Fruit fly (Drosophila melanogaster) whole organism, embryonic: Measurements from ENCODE around the gene CG4770.

ENCODE experiments used
- Aef1 ChIP-seq: fragments of 200-800 bp; sonication (Bioruptor generic); IDR thresholded peaks from 3 replicates; pipeline ENCODE4 v1.3.6; 2022; ENCODE audit warnings: missing biosample characterization, missing genetic modification characterization
- BEAF-32 ChIP-seq: fragments of 200-800 bp; sonication (Bioruptor generic); optimal IDR thresholded peaks from 3 replicates; lab custom pipeline; 2017; ENCODE audit warnings: missing biosample characterization, missing genetic modification characterization, mild to moderate bottlenecking, moderate library complexity, missing genetic modification reagents
- Bdp1 ChIP-seq: fragments of 200-800 bp; sonication (Bioruptor generic); optimal IDR thresholded peaks from 3 replicates; lab custom pipeline; 2016; ENCODE audit warnings: missing biosample characterization, missing genetic modification characterization
- CG11398 ChIP-seq: fragments of 200-800 bp; sonication (Bioruptor generic); optimal IDR thresholded peaks from 2 replicates; lab custom pipeline; 2016; ENCODE audit warnings: missing biosample characterization, missing genetic modification characterization
- CG11695 ChIP-seq: fragments of 200-800 bp; sonication (Bioruptor generic); IDR thresholded peaks from 3 replicates; pipeline ENCODE4 v1.3.6; 2022; ENCODE audit warnings: missing biosample characterization, missing genetic modification characterization
- CG12155 ChIP-seq: fragments of 200-800 bp; sonication (Bioruptor generic); optimal IDR thresholded peaks from 3 replicates; lab custom pipeline; 2016; ENCODE audit warnings: missing biosample characterization, missing genetic modification characterization
- CG13775 ChIP-seq: fragments of 200-800 bp; sonication (Bioruptor generic); optimal IDR thresholded peaks from 3 replicates; lab custom pipeline; 2017; ENCODE audit warnings: missing biosample characterization, mild to moderate bottlenecking, missing genetic modification characterization
- CG14014 ChIP-seq: fragments of 200-800 bp; sonication (Bioruptor generic); IDR thresholded peaks from 2 replicates; pipeline ENCODE4 v1.3.6; 2022; ENCODE audit warnings: missing biosample characterization, missing genetic modification characterization
- CG16779 ChIP-seq: fragments of 200-800 bp; sonication (Bioruptor generic); IDR thresholded peaks from 2 replicates; pipeline ENCODE4 v1.3.6; 2022; ENCODE audit warnings: missing biosample characterization, missing genetic modification characterization
- CG18011 ChIP-seq: fragments of 200-800 bp; sonication (Bioruptor generic); optimal IDR thresholded peaks from 2 replicates; lab custom pipeline; 2017; ENCODE audit warnings: missing biosample characterization, missing genetic modification characterization, mild to moderate bottlenecking, moderate library complexity, missing genotype
- CG18764 ChIP-seq: fragments of 200-800 bp; sonication (Bioruptor generic); optimal IDR thresholded peaks from 3 replicates; lab custom pipeline; 2016; ENCODE audit warnings: missing biosample characterization, missing genetic modification characterization
- CG2678 ChIP-seq: fragments of 200-800 bp; sonication (Bioruptor generic); optimal IDR thresholded peaks from 3 replicates; lab custom pipeline; 2019; ENCODE audit warnings: missing biosample characterization, mild to moderate bottlenecking, missing genetic modification characterization, moderate library complexity
- CG34224 ChIP-seq: fragments of 200-800 bp; sonication (Bioruptor generic); IDR thresholded peaks from 3 replicates; pipeline ENCODE4 v1.3.6; 2022; ENCODE audit warnings: missing biosample characterization, missing genetic modification characterization; ENCODE audit not compliant: partially characterized antibody
- CG4707 ChIP-seq: fragments of 200-800 bp; sonication (Bioruptor generic); optimal IDR thresholded peaks from 2 replicates; lab custom pipeline; 2018; ENCODE audit warnings: missing biosample characterization, mild to moderate bottlenecking, missing genetic modification characterization, moderate library complexity
- CG6272 ChIP-seq: fragments of 200-800 bp; sonication (Bioruptor generic); IDR thresholded peaks from 2 replicates; pipeline ENCODE4 v1.3.6; 2022; ENCODE audit warnings: missing biosample characterization, missing genetic modification characterization
- CG6654 ChIP-seq: fragments of 200-800 bp; sonication (Bioruptor generic); optimal IDR thresholded peaks from 2 replicates; lab custom pipeline; 2017; ENCODE audit warnings: missing biosample characterization, mild to moderate bottlenecking, missing genetic modification characterization
- CG6689 ChIP-seq: fragments of 200-800 bp; sonication (Bioruptor generic); IDR thresholded peaks from 2 replicates; pipeline ENCODE4 v1.3.6; 2022; ENCODE audit warnings: missing biosample characterization, missing genetic modification characterization
- CG6813 ChIP-seq: fragments of 200-800 bp; sonication (Bioruptor generic); optimal IDR thresholded peaks from 2 replicates; lab custom pipeline; 2017; ENCODE audit warnings: missing biosample characterization, missing genetic modification characterization, mild to moderate bottlenecking, moderate library complexity, missing genetic modification reagents
- D19A ChIP-seq: fragments of 200-800 bp; optimal IDR thresholded peaks from 3 replicates; lab custom pipeline; 2019; ENCODE audit warnings: missing biosample characterization, mild to moderate bottlenecking, missing genetic modification characterization, moderate library complexity
- Dll ChIP-seq: fragments of 200-800 bp; sonication (Bioruptor generic); IDR thresholded peaks from 4 replicates; pipeline ENCODE4 v1.3.6; 2022; ENCODE audit warnings: missing biosample characterization, missing genetic modification characterization; ENCODE audit not compliant: partially characterized antibody
- Dref ChIP-seq: fragments of 200-800 bp; sonication (Bioruptor generic); IDR thresholded peaks from 2 replicates; pipeline ENCODE4 v1.3.6; 2022; ENCODE audit warnings: missing biosample characterization, missing genetic modification characterization
- E2f2 ChIP-seq: fragments of 200-800 bp; sonication (Bioruptor generic); IDR thresholded peaks from 2 replicates; pipeline ENCODE4 v1.3.6; 2022; ENCODE audit warnings: missing biosample characterization, missing genetic modification characterization
- Fer2 ChIP-seq: fragments of 200-800 bp; sonication (Bioruptor generic); optimal IDR thresholded peaks from 2 replicates; lab custom pipeline; 2018; ENCODE audit warnings: missing biosample characterization, mild to moderate bottlenecking, missing genetic modification characterization, moderate library complexity
- GATAe ChIP-seq: fragments of 200-800 bp; sonication (Bioruptor generic); conservative IDR thresholded peaks from 2 replicates; pipeline ENCODE4 v1.3.6; 2022; ENCODE audit warnings: missing biosample characterization, missing genetic modification characterization
- HLH3B ChIP-seq: fragments of 200-800 bp; sonication (Bioruptor generic); IDR thresholded peaks from 2 replicates; pipeline ENCODE4 v1.3.6; 2022; ENCODE audit warnings: missing biosample characterization, missing genetic modification characterization
- HLH54F ChIP-seq: fragments of 200-800 bp; sonication (Bioruptor generic); optimal IDR thresholded peaks from 3 replicates; lab custom pipeline; 2016; ENCODE audit warnings: missing biosample characterization, missing genetic modification characterization
- Hand ChIP-seq: fragments of 200-800 bp; sonication (Bioruptor generic); optimal IDR thresholded peaks from 2 replicates; lab custom pipeline; 2017; ENCODE audit warnings: mild to moderate bottlenecking, missing biosample characterization, missing genetic modification reagents, missing genetic modification characterization
- Hey ChIP-seq: fragments of 200-800 bp; sonication (Bioruptor generic); optimal IDR thresholded peaks from 3 replicates; lab custom pipeline; 2018; ENCODE audit warnings: missing biosample characterization, mild to moderate bottlenecking, missing genetic modification characterization
- Lim3 ChIP-seq: fragments of 200-800 bp; sonication (Bioruptor generic); IDR thresholded peaks from 2 replicates; pipeline ENCODE4 v1.3.6; 2022; ENCODE audit warnings: missing biosample characterization, missing genetic modification characterization
- MBD-R2 ChIP-seq: fragments of 200-800 bp; sonication (Bioruptor generic); IDR thresholded peaks from 2 replicates; pipeline ENCODE4 v1.3.6; 2022; ENCODE audit warnings: missing biosample characterization, missing genetic modification characterization
- MESR4 ChIP-seq: fragments of 200-800 bp; sonication (Bioruptor generic); optimal IDR thresholded peaks from 2 replicates; lab custom pipeline; 2018; ENCODE audit warnings: missing biosample characterization, mild to moderate bottlenecking, missing genetic modification characterization, moderate library complexity
- Mrtf ChIP-seq: fragments of 200-800 bp; sonication (Bioruptor generic); IDR thresholded peaks from 3 replicates; pipeline ENCODE4 v1.3.6; 2022; ENCODE audit warnings: missing biosample characterization, missing genetic modification characterization
- NC2β ChIP-seq: fragments of 200-800 bp; sonication (Bioruptor generic); optimal IDR thresholded peaks from 2 replicates; lab custom pipeline; 2016; ENCODE audit warnings: missing biosample characterization, missing genetic modification characterization
- NfI ChIP-seq: fragments of 200-800 bp; sonication (Bioruptor generic); optimal IDR thresholded peaks from 3 replicates; lab custom pipeline; 2018; ENCODE audit warnings: missing biosample characterization, mild to moderate bottlenecking, missing genetic modification characterization, moderate library complexity
- Ptx1 ChIP-seq: fragments of 200-800 bp; sonication (Bioruptor generic); IDR thresholded peaks from 2 replicates; pipeline ENCODE4 v1.3.6; 2022; ENCODE audit warnings: missing biosample characterization, missing genetic modification characterization
- Rx ChIP-seq: fragments of 200-800 bp; sonication (Bioruptor generic); IDR thresholded peaks from 2 replicates; pipeline ENCODE4 v1.3.6; 2022; ENCODE audit warnings: missing biosample characterization, missing genetic modification characterization
- Six4 ChIP-seq: fragments of 200-800 bp; sonication (Bioruptor generic); optimal IDR thresholded peaks from 2 replicates; lab custom pipeline; 2016; ENCODE audit warnings: missing biosample characterization, missing genetic modification characterization
- Sox100B ChIP-seq: fragments of 200-800 bp; sonication (Bioruptor generic); optimal IDR thresholded peaks from 3 replicates; lab custom pipeline; 2018; ENCODE audit warnings: missing biosample characterization, mild to moderate bottlenecking, missing genetic modification characterization
- ash1 ChIP-seq: fragments of 200-800 bp; sonication (Bioruptor generic); optimal IDR thresholded peaks from 2 replicates; lab custom pipeline; 2018; ENCODE audit warnings: missing biosample characterization, mild to moderate bottlenecking, missing genetic modification characterization
- ci ChIP-seq: fragments of 200-800 bp; sonication (Bioruptor generic); IDR thresholded peaks from 3 replicates; pipeline ENCODE4 v1.3.6; 2022; ENCODE audit warnings: missing biosample characterization, missing genetic modification characterization
- ems ChIP-seq: fragments of 200-800 bp; sonication (Bioruptor generic); optimal IDR thresholded peaks from 3 replicates; lab custom pipeline; 2016; ENCODE audit warnings: missing biosample characterization, missing genetic modification characterization
- fd102C ChIP-seq: fragments of 200-800 bp; sonication (Bioruptor generic); optimal IDR thresholded peaks from 2 replicates; lab custom pipeline; 2018; ENCODE audit warnings: missing biosample characterization, mild to moderate bottlenecking, missing genetic modification characterization, moderate library complexity
- lmd ChIP-seq: fragments of 200-800 bp; sonication (Bioruptor generic); IDR thresholded peaks from 2 replicates; pipeline ENCODE4 v1.3.6; 2022; ENCODE audit warnings: missing biosample characterization, missing genetic modification characterization
- nom ChIP-seq: fragments of 200-800 bp; sonication (Bioruptor generic); optimal IDR thresholded peaks from 2 replicates; lab custom pipeline; 2017; ENCODE audit warnings: missing biosample characterization, missing genetic modification characterization, mild to moderate bottlenecking, moderate library complexity, missing genetic modification reagents
- pros ChIP-seq: fragments of 200-800 bp; sonication (Bioruptor generic); optimal IDR thresholded peaks from 3 replicates; lab custom pipeline; 2019; ENCODE audit warnings: missing biosample characterization, mild to moderate bottlenecking, missing genetic modification characterization, moderate library complexity
- row ChIP-seq: fragments of 200-800 bp; sonication (Bioruptor generic); IDR thresholded peaks from 3 replicates; pipeline ENCODE4 v1.3.6; 2022; ENCODE audit warnings: missing biosample characterization, missing genetic modification characterization
- salm ChIP-seq: fragments of 200-800 bp; sonication (Bioruptor generic); optimal IDR thresholded peaks from 2 replicates; lab custom pipeline; 2018; ENCODE audit warnings: missing biosample characterization, mild to moderate bottlenecking, missing genetic modification characterization
- sna ChIP-seq: fragments of 200-800 bp; sonication (Bioruptor generic); IDR thresholded peaks from 2 replicates; pipeline ENCODE4 v1.3.6; 2022; ENCODE audit warnings: missing biosample characterization, missing genetic modification characterization; ENCODE audit not compliant: partially characterized antibody
- ttk ChIP-seq: fragments of 200-800 bp; sonication (Bioruptor generic); IDR thresholded peaks from 2 replicates; pipeline ENCODE4 v2.1.2; 2022; ENCODE audit warnings: missing biosample characterization, missing genetic modification characterization

The CG4770 gene

dm6 chr3R:19875118-19875887, 43.0 kb upstream of the CG4770 start, which contains the start of gene Mrp5 (continued):
- TF ChIP-seq CG2678 (tag; lab: Kevin White, UChicago) (peak; percentile 40), Aef1 (GFP tag; lab: Robert Waterston, UW) (peak; percentile 49; the same call in 2 of the 3 replicates), Ptx1 (GFP tag; lab: Robert Waterston, UW) (peak; percentile 52), CG11398 (GFP tag; lab: Kevin White, UChicago) (no peak), MBD-R2 (GFP tag; lab: Robert Waterston, UW) (no peak; the same call in 1 of the 2 replicates), CG12155 (GFP tag; lab: Kevin White, UChicago) (peak; percentile 34), Hey (tag; lab: Kevin White, UChicago) (no peak), CG13775 (GFP tag; lab: Kevin White, UChicago) (peak; percentile 51), Sox100B (GFP tag; lab: Kevin White, UChicago) (peak; percentile 41), Dref (GFP tag; lab: Robert Waterston, UW) (no peak), NC2β (GFP tag; lab: Kevin White, UChicago) (no peak), CG6654 (GFP tag; lab: Kevin White, UChicago) (no peak), E2f2 (GFP tag; lab: Robert Waterston, UW) (peak; percentile 26; the same call in 1 of the 2 replicates), salm (tag; lab: Kevin White, UChicago) (no peak), Dll (GFP tag; lab: Robert Waterston, UW) (0 out of 4 replicates have a peak, but pooled peaks have one; percentile 18), CG16779 (GFP tag; lab: Robert Waterston, UW) (no peak), NfI (peak; percentile 42), Lim3 (no peak), CG4707 (no peak), ci (GFP tag; lab: Robert Waterston, UW) (peak; percentile 76), row (GFP tag; lab: Robert Waterston, UW) (peak; percentile 89), Mrtf (GFP tag; lab: Robert Waterston, UW) (peak; percentile 36; the same call in 2 of the 3 replicates), ash1 (GFP tag; lab: Kevin White, UChicago) (no peak), Fer2 (peak; percentile 10), Rx (GFP tag; lab: Robert Waterston, UW) (peak; percentile 53), CG11695 (GFP tag; lab: Robert Waterston, UW) (peak; percentile 51; the same call in 1 of the 3 replicates), CG34224 (0 out of 3 replicates have a peak, but pooled peaks have one; percentile 15), Six4 (GFP tag; lab: Kevin White, UChicago) (no peak), GATAe (GFP tag; lab: Robert Waterston, UW) (no peak), CG18011 (no peak), nom (GFP tag; lab: Kevin White, UChicago) (peak; percentile 56), D19A (tag; lab: Kevin White, UChicago) (peak; percentile 33), CG6689 (GFP tag; lab: Robert Waterston, UW) (peak; percentile 57), lmd (peak; percentile 65), sna (GFP tag; lab: Robert Waterston, UW) (no peak), CG18764 (no peak), fd102C (GFP tag; lab: Kevin White, UChicago) (no peak), ems (GFP tag; lab: Kevin White, UChicago) (no peak), HLH54F (GFP tag; lab: Kevin White, UChicago) (no peak), CG6272 (GFP tag; lab: Robert Waterston, UW) (no peak), Hand (GFP tag; lab: Kevin White, UChicago) (no peak), ttk (GFP tag; lab: Robert Waterston, UW) (0 out of 2 replicates have a peak, but pooled peaks have one; percentile 12), pros (GFP tag; lab: Kevin White, UChicago) (no peak), CG14014 (GFP tag; lab: Robert Waterston, UW) (peak; percentile 53; the same call in 1 of the 2 replicates), HLH3B (peak; percentile 64), CG6813 (peak; percentile 35), BEAF-32 (no peak), MESR4 (GFP tag; lab: Kevin White, UChicago) (peak; percentile 39), Bdp1 (GFP tag; lab: Kevin White, UChicago) (no peak)
